Worm (Caenorhabditis elegans) whole organism, mixed stage, embryonic: ENCODE data around the gene acs-9.
"Not testable (repeated sequence)": the region's sequence is repeated elsewhere in the genome, so short reads cannot be mapped to it uniquely, and the experiment has no call there.

Source experiments
- blmp-1 ChIP-seq: fragments of 150-350 bp; optimal IDR thresholded peaks from 2 replicates; lab custom pipeline; 2014; ENCODE audit warnings: missing biosample characterization, missing genetic modification characterization
- ceh-39 ChIP-seq: fragments of 150-350 bp; optimal IDR thresholded peaks from 2 replicates; lab custom pipeline; 2014; ENCODE audit warnings: missing biosample characterization, missing genetic modification characterization
- ceh-43 ChIP-seq: fragments of 200-800 bp; sonication (Bioruptor generic); optimal IDR thresholded peaks from 2 replicates; lab custom pipeline; 2018; ENCODE audit warnings: mild to moderate bottlenecking, missing genetic modification characterization, moderate library complexity, missing compliant biosample characterization
- ceh-83 ChIP-seq: fragments of 200-800 bp; sonication (Bioruptor generic); optimal IDR thresholded peaks from 2 replicates; lab custom pipeline; 2018; ENCODE audit warnings: mild to moderate bottlenecking, missing genetic modification characterization, missing compliant biosample characterization
- ces-1 ChIP-seq: fragments of 150-350 bp; optimal IDR thresholded peaks from 2 replicates; lab custom pipeline; 2014; ENCODE audit warnings: missing biosample characterization, missing genetic modification reagents, missing genetic modification characterization
- cnd-1 ChIP-seq: fragments of 200-800 bp; sonication (Bioruptor generic); optimal IDR thresholded peaks from 2 replicates; lab custom pipeline; 2018; ENCODE audit warnings: mild to moderate bottlenecking, missing genetic modification characterization, missing compliant biosample characterization
- drap-1 ChIP-seq: fragments of 200-800 bp; sonication (Bioruptor generic); optimal IDR thresholded peaks from 3 replicates; lab custom pipeline; 2018; ENCODE audit warnings: mild to moderate bottlenecking, missing genetic modification characterization, missing compliant biosample characterization
- elt-1 ChIP-seq: sonication (generic microtip); optimal IDR thresholded peaks from 2 replicates; lab custom pipeline; 2017; ENCODE audit warnings: missing genetic modification characterization, mild to moderate bottlenecking, missing compliant biosample characterization, antibody characterized with exemption, moderate library complexity, borderline replicate concordance; ENCODE audit not compliant: insufficient read depth
- elt-3 ChIP-seq: fragments of 150-350 bp; optimal IDR thresholded peaks from 2 replicates; lab custom pipeline; 2014; ENCODE audit warnings: missing biosample characterization, missing genetic modification characterization
- flh-1 ChIP-seq: fragments of 200-800 bp; sonication (Bioruptor generic); optimal IDR thresholded peaks from 2 replicates; lab custom pipeline; 2018; ENCODE audit warnings: mild to moderate bottlenecking, missing genetic modification characterization, moderate library complexity, missing compliant biosample characterization
- ham-2 ChIP-seq: fragments of 200-800 bp; sonication (Bioruptor generic); optimal IDR thresholded peaks from 2 replicates; lab custom pipeline; 2018; ENCODE audit warnings: mild to moderate bottlenecking, missing genetic modification characterization, missing compliant biosample characterization
- lin-32 ChIP-seq: fragments of 200-800 bp; sonication (Bioruptor generic); optimal IDR thresholded peaks from 2 replicates; lab custom pipeline; 2018; ENCODE audit warnings: mild to moderate bottlenecking, missing genetic modification characterization, missing compliant biosample characterization
- lsy-2 ChIP-seq: fragments of 150-350 bp; optimal IDR thresholded peaks from 2 replicates; lab custom pipeline; 2014; ENCODE audit warnings: missing biosample characterization, missing genetic modification characterization
- mab-5 ChIP-seq: fragments of 150-350 bp; optimal IDR thresholded peaks from 2 replicates; lab custom pipeline; 2014; ENCODE audit warnings: missing biosample characterization, missing genetic modification characterization
- mep-1 ChIP-seq: fragments of 150-350 bp; optimal IDR thresholded peaks from 2 replicates; lab custom pipeline; 2017; ENCODE audit warnings: missing biosample characterization, missing genetic modification reagents, missing genetic modification characterization, inconsistent platforms
- mls-2 ChIP-seq: sonication (generic microtip); optimal IDR thresholded peaks from 2 replicates; lab custom pipeline; 2016; ENCODE audit warnings: mild to moderate bottlenecking, missing genetic modification characterization, moderate library complexity, missing compliant biosample characterization
- nhr-12 ChIP-seq: fragments of 150-350 bp; optimal IDR thresholded peaks from 2 replicates; lab custom pipeline; 2014; ENCODE audit warnings: missing biosample characterization, missing genetic modification characterization
- nhr-2 ChIP-seq: fragments of 150-350 bp; optimal IDR thresholded peaks from 2 replicates; lab custom pipeline; 2014; ENCODE audit warnings: missing biosample characterization, missing genetic modification characterization
- nhr-237 ChIP-seq: fragments of 150-350 bp; optimal IDR thresholded peaks from 2 replicates; lab custom pipeline; 2014; ENCODE audit warnings: missing biosample characterization, missing genetic modification characterization
- nhr-28 ChIP-seq: fragments of 150-350 bp; optimal IDR thresholded peaks from 2 replicates; lab custom pipeline; 2014; ENCODE audit warnings: missing biosample characterization, missing genetic modification characterization
- nhr-76 ChIP-seq: sonication (generic microtip); optimal IDR thresholded peaks from 2 replicates; lab custom pipeline; 2017; ENCODE audit warnings: missing biosample characterization, missing genetic modification characterization
- pha-4 ChIP-seq: fragments of 150-350 bp; optimal IDR thresholded peaks from 2 replicates; lab custom pipeline; 2018; ENCODE audit warnings: missing biosample characterization, missing genetic modification reagents, missing genetic modification characterization
- sem-2 ChIP-seq: fragments of 200-800 bp; sonication (Bioruptor generic); optimal IDR thresholded peaks from 2 replicates; lab custom pipeline; 2018; ENCODE audit warnings: mild to moderate bottlenecking, missing genetic modification characterization, missing compliant biosample characterization
- snpc-4 ChIP-seq: fragments of 150-350 bp; optimal IDR thresholded peaks from 2 replicates; lab custom pipeline; 2014; ENCODE audit warnings: missing biosample characterization, missing genetic modification characterization
- sptf-1 ChIP-seq: sonication (generic microtip); optimal IDR thresholded peaks from 2 replicates; lab custom pipeline; 2017; ENCODE audit warnings: mild to moderate bottlenecking, missing genetic modification characterization, moderate library complexity, missing compliant biosample characterization
- tbx-8 ChIP-seq: fragments of 200-800 bp; sonication (Bioruptor generic); optimal IDR thresholded peaks from 2 replicates; lab custom pipeline; 2018; ENCODE audit warnings: mild to moderate bottlenecking, missing genetic modification characterization, moderate library complexity, missing compliant biosample characterization
- unc-120 ChIP-seq: sonication (generic microtip); optimal IDR thresholded peaks from 2 replicates; lab custom pipeline; 2017; ENCODE audit warnings: missing genetic modification characterization, missing compliant biosample characterization; ENCODE audit not compliant: poor library complexity, severe bottlenecking
- unc-39 ChIP-seq: fragments of 150-350 bp; optimal IDR thresholded peaks from 2 replicates; lab custom pipeline; 2014; ENCODE audit warnings: missing biosample characterization, missing genetic modification characterization
- zip-8 ChIP-seq: fragments of 150-350 bp; optimal IDR thresholded peaks from 2 replicates; lab custom pipeline; 2014; ENCODE audit warnings: missing biosample characterization, missing genetic modification characterization
- ztf-11 ChIP-seq: fragments of 150-350 bp; optimal IDR thresholded peaks from 2 replicates; lab custom pipeline; 2014; ENCODE audit warnings: missing biosample characterization, missing genetic modification characterization

Gene acs-9

ce11 chrX:16925343-16925742, 45.0 kb upstream of the acs-9 start:
- no peak for TF ChIP-seq mls-2 (tag; lab: Kevin White, UChicago)
- TF ChIP-seq nhr-237 (tag; lab: Kevin White, UChicago), result no peak
- TF ChIP-seq nhr-2 (tag; lab: Kevin White, UChicago), result no peak
- no peak for TF ChIP-seq flh-1
- no peak for TF ChIP-seq blmp-1
- no peak for TF ChIP-seq mep-1 (tag; lab: Kevin White, UChicago)
- no peak for TF ChIP-seq lsy-2 (tag; lab: Kevin White, UChicago)
- TF ChIP-seq ces-1 (GFP tag; lab: Kevin White, UChicago), result no peak
- TF ChIP-seq ceh-43 (GFP tag; lab: Kevin White, UChicago), result no peak
- no peak for TF ChIP-seq ceh-83
- TF ChIP-seq elt-1 (tag; lab: Kevin White, UChicago), result no peak
- no peak for TF ChIP-seq tbx-8 (GFP tag; lab: Kevin White, UChicago)
- no peak for TF ChIP-seq lin-32
- TF ChIP-seq zip-8 (tag; lab: Kevin White, UChicago), result no peak
- no peak for TF ChIP-seq ztf-11
- TF ChIP-seq unc-120, result no peak
- TF ChIP-seq, all 35 proteins: peak for 0

ce11 chrX:16923636-16924035, 43.3 kb upstream of the acs-9 start, which contains the start of gene C30E1.4:
C30E1.4 (plus strand) TSS chrX:16923936.
- TF ChIP-seq ceh-39 (tag; lab: Kevin White, UChicago), result no peak
- no peak for TF ChIP-seq elt-1 (tag; lab: Kevin White, UChicago)
- no peak for TF ChIP-seq pha-4
- no peak for TF ChIP-seq nhr-76 (tag; lab: Kevin White, UChicago)
- no peak for TF ChIP-seq mls-2 (tag; lab: Kevin White, UChicago)
- TF ChIP-seq nhr-28 (tag; lab: Kevin White, UChicago), result no peak
- no peak for TF ChIP-seq elt-3 (tag; lab: Kevin White, UChicago)
- no peak for TF ChIP-seq snpc-4 (tag; lab: Kevin White, UChicago)
- no peak for TF ChIP-seq unc-120

- TF ChIP-seq drap-1 (GFP tag; lab: Kevin White, UChicago) (no peak), nhr-2 (tag; lab: Kevin White, UChicago) (no peak), sptf-1 (tag; lab: Kevin White, UChicago) (no peak), pha-4 (no peak)
- TF ChIP-seq, all 35 proteins: peak for 0
Measured at ce11 chrX:16921533-16921932, 41.2 kb upstream of the acs-9 start, which contains the start of gene fbxb-114. fbxb-114 (plus strand) TSS chrX:16921833.

ce11 chrX:16919468-16919867, 39.1 kb upstream of the acs-9 start:
- TF ChIP-seq nhr-76 (tag; lab: Kevin White, UChicago) (no peak), unc-39 (tag; lab: Kevin White, UChicago) (no peak), ceh-39 (tag; lab: Kevin White, UChicago) (no peak), nhr-28 (tag; lab: Kevin White, UChicago) (no peak), unc-120 (no peak), mab-5 (tag; lab: Kevin White, UChicago) (no peak), zip-8 (tag; lab: Kevin White, UChicago) (no peak), lin-32 (no peak), tbx-8 (GFP tag; lab: Kevin White, UChicago) (no peak), elt-3 (tag; lab: Kevin White, UChicago) (no peak), pha-4 (no peak), snpc-4 (tag; lab: Kevin White, UChicago) (no peak), sptf-1 (tag; lab: Kevin White, UChicago) (no peak), cnd-1 (tag; lab: Kevin White, UChicago) (no peak), ces-1 (GFP tag; lab: Kevin White, UChicago) (no peak), sem-2 (no peak)

ce11 chrX:16913669-16914068, 33.3 kb upstream of the acs-9 start, which contains the start of gene F39F10.5:
F39F10.5 (minus strand) TSS chrX:16913769.
- not testable (repeated sequence) for TF ChIP-seq sptf-1 (tag; lab: Kevin White, UChicago); sem-2; ham-2 (GFP tag; lab: Kevin White, UChicago)

ce11 chrX:16903619-16904018, 23.3 kb upstream of the acs-9 start, which contains the start of gene F39F10.4:
F39F10.4 (minus strand) TSS chrX:16903719.
- no peak for TF ChIP-seq nhr-12
- no peak for TF ChIP-seq nhr-237 (tag; lab: Kevin White, UChicago)
- no peak for TF ChIP-seq ceh-83
